Worm (Caenorhabditis elegans) whole organism, early embryonic: ENCODE measurements around the gene T01D3.6.

Source experiments
- B0310.2 ChIP-seq: sonication (generic microtip); optimal IDR thresholded peaks from 2 replicates; lab custom pipeline; 2016; ENCODE audit warnings: mild to moderate bottlenecking, missing genetic modification characterization, missing compliant biosample characterization
- F13C5.2 ChIP-seq: sonication (generic microtip); optimal IDR thresholded peaks from 2 replicates; lab custom pipeline; 2017; ENCODE audit warnings: mild to moderate bottlenecking, missing genetic modification characterization, inconsistent platforms, missing compliant biosample characterization
- aly-1 ChIP-seq: sonication (generic microtip); optimal IDR thresholded peaks from 2 replicates; lab custom pipeline; 2016; ENCODE audit warnings: missing genetic modification characterization, missing compliant biosample characterization
- ama-1 ChIP-seq: fragments of 150-350 bp; optimal IDR thresholded peaks from 2 replicates; lab custom pipeline; 2014
- ceh-13 ChIP-seq: fragments of 200-800 bp; sonication (Bioruptor generic); optimal IDR thresholded peaks from 2 replicates; lab custom pipeline; 2018; ENCODE audit warnings: mild to moderate bottlenecking, missing genetic modification characterization, missing compliant biosample characterization
- ceh-36 ChIP-seq: sonication (generic microtip); optimal IDR thresholded peaks from 2 replicates; lab custom pipeline; 2016; ENCODE audit warnings: missing genetic modification characterization, inconsistent platforms, missing compliant biosample characterization
- ets-7 ChIP-seq: sonication (generic microtip); optimal IDR thresholded peaks from 2 replicates; lab custom pipeline; 2016; ENCODE audit warnings: missing genotype, missing genetic modification characterization, missing compliant biosample characterization
- flt-1 ChIP-seq: fragments of 200-800 bp; sonication (Bioruptor generic); IDR thresholded peaks from 2 replicates; pipeline ENCODE4 v1.3.6; 2022; ENCODE audit warnings: missing genetic modification characterization, missing compliant biosample characterization
- hmbx-1 ChIP-seq: sonication (generic microtip); optimal IDR thresholded peaks from 2 replicates; lab custom pipeline; 2016; ENCODE audit warnings: mild to moderate bottlenecking, missing genetic modification characterization, missing compliant biosample characterization
- hmg-4 ChIP-seq: fragments of 200-800 bp; sonication (Bioruptor generic); optimal IDR thresholded peaks from 2 replicates; lab custom pipeline; 2018; ENCODE audit warnings: mild to moderate bottlenecking, missing genetic modification characterization, missing compliant biosample characterization
- hnd-1 ChIP-seq: sonication (generic microtip); optimal IDR thresholded peaks from 2 replicates; lab custom pipeline; 2016; ENCODE audit warnings: missing genetic modification characterization, missing compliant biosample characterization
- pes-1 ChIP-seq: fragments of 200-800 bp; sonication (Bioruptor generic); IDR thresholded peaks from 2 replicates; pipeline ENCODE4 v1.3.6; 2022; ENCODE audit warnings: missing genetic modification reagents, missing genetic modification characterization, missing compliant biosample characterization
- scrt-1 ChIP-seq: fragments of 200-800 bp; sonication (Bioruptor generic); IDR thresholded peaks from 2 replicates; pipeline ENCODE4 v1.3.6; 2022; ENCODE audit warnings: missing genetic modification characterization, missing compliant biosample characterization
- sea-1 ChIP-seq: fragments of 200-800 bp; sonication (Bioruptor generic); conservative IDR thresholded peaks from 2 replicates; pipeline ENCODE4 v1.3.6; 2022; ENCODE audit warnings: missing genetic modification characterization, missing compliant biosample characterization
- tbx-11 ChIP-seq: fragments of 200-800 bp; sonication (Bioruptor generic); IDR thresholded peaks from 2 replicates; pipeline ENCODE4 v1.3.6; 2022; ENCODE audit warnings: missing genetic modification characterization, missing compliant biosample characterization
- tbx-37 ChIP-seq: fragments of 200-800 bp; sonication (Bioruptor generic); conservative IDR thresholded peaks from 2 replicates; pipeline ENCODE4 v1.3.6; 2022; ENCODE audit warnings: missing genetic modification reagents, missing genetic modification characterization, missing compliant biosample characterization
- tra-4 ChIP-seq: sonication (generic microtip); optimal IDR thresholded peaks from 2 replicates; lab custom pipeline; 2017; ENCODE audit warnings: missing genetic modification characterization, missing compliant biosample characterization

The T01D3.6 gene

ce11 chrV:13687504-13687903 is 29.1 kb upstream of the T01D3.6 start:
- no peak for TF ChIP-seq ceh-36 (tag; lab: Kevin White, UChicago)
- TF ChIP-seq hmg-4 = no peak
- no peak for TF ChIP-seq tbx-11 (GFP tag; lab: Robert Waterston, UW)
- no peak for TF ChIP-seq F13C5.2 (tag; lab: Kevin White, UChicago)
- no peak for TF ChIP-seq flt-1 (GFP tag; lab: Robert Waterston, UW)
- no peak for TF ChIP-seq aly-1 (tag; lab: Kevin White, UChicago)
- TF ChIP-seq B0310.2 (tag; lab: Kevin White, UChicago) = no peak
- no peak for TF ChIP-seq ets-7 (tag; lab: Kevin White, UChicago)
- no peak for TF ChIP-seq tra-4 (tag; lab: Kevin White, UChicago)
- TF ChIP-seq sea-1 (GFP tag; lab: Robert Waterston, UW) = no peak
- no peak for TF ChIP-seq tbx-37 (GFP tag; lab: Robert Waterston, UW)
- no peak for TF ChIP-seq scrt-1

DNA sequence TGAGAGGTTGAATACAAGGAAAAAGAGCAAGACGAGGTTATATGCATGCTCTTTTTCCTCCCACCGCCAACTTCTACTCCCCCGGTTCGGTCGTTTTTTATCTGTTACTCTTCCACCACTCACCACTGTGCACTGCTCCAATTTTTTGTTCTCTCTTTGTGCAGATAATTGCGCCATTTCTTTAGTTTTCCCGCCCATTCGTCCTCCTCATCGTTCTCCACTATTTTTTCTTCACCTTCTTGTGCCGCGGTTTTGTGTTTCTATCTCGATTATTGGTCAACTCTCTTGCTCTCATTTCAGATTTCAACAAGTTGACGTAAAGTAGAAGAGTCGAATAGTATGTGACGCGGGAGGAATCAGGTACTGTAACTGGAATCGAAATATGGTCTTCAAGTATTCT is 27.0 kb upstream of the T01D3.6 start, which contains the start of gene T01D3.1:
TSS of gene T01D3.1 (plus strand) at position 301 of the 400 bp plus-strand sequence.
- no peak for TF ChIP-seq B0310.2 (tag; lab: Kevin White, UChicago)
- TF ChIP-seq hnd-1 (tag; lab: Kevin White, UChicago) = no peak
- no peak for TF ChIP-seq sea-1 (GFP tag; lab: Robert Waterston, UW)
- no peak for TF ChIP-seq hmbx-1 (tag; lab: Kevin White, UChicago)
- TF ChIP-seq F13C5.2 (tag; lab: Kevin White, UChicago) = no peak
- TF ChIP-seq ama-1 = no peak
- no peak for TF ChIP-seq tbx-11 (GFP tag; lab: Robert Waterston, UW)
- no peak for TF ChIP-seq scrt-1
- TF ChIP-seq ceh-36 (tag; lab: Kevin White, UChicago) = no peak
- no peak for TF ChIP-seq aly-1 (tag; lab: Kevin White, UChicago)
- no peak for TF ChIP-seq flt-1 (GFP tag; lab: Robert Waterston, UW)
- TF ChIP-seq tbx-37 (GFP tag; lab: Robert Waterston, UW) = no peak
- TF ChIP-seq ets-7 (tag; lab: Kevin White, UChicago) = no peak
- no peak for TF ChIP-seq tra-4 (tag; lab: Kevin White, UChicago)
- TF ChIP-seq pes-1 (GFP tag; lab: Robert Waterston, UW) = no peak
- TF ChIP-seq ceh-13 (GFP tag; lab: Kevin White, UChicago) = no peak
- TF ChIP-seq hmg-4 = no peak

DNA sequence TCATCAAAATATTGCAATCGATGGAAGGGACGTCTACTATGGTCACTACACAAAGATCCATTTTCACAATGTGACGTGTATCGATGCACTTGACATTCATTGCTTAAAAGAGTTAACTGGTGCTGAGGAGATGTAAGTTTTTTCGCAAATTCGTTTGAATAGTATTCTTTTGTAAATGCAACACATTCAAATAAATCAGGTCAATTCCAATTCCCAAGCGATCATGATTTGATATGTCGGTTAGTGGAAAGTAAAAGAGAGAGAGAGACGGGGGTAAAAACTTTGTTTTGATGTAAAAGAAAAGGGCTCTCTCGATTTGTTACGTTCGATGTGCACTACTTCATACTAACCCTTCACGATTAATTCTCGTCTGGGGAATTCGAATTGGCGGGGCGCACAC is 26.3 kb upstream of the T01D3.6 start:
- TF ChIP-seq aly-1 (tag; lab: Kevin White, UChicago) (no peak), hmbx-1 (tag; lab: Kevin White, UChicago) (no peak), sea-1 (GFP tag; lab: Robert Waterston, UW) (no peak), ceh-13 (GFP tag; lab: Kevin White, UChicago) (no peak), B0310.2 (tag; lab: Kevin White, UChicago) (no peak), pes-1 (GFP tag; lab: Robert Waterston, UW) (no peak), ceh-36 (tag; lab: Kevin White, UChicago) (no peak), scrt-1 (no peak), ama-1 (no peak), ets-7 (tag; lab: Kevin White, UChicago) (no peak), tra-4 (tag; lab: Kevin White, UChicago) (no peak), hnd-1 (tag; lab: Kevin White, UChicago) (no peak), tbx-11 (GFP tag; lab: Robert Waterston, UW) (no peak), tbx-37 (GFP tag; lab: Robert Waterston, UW) (no peak), flt-1 (GFP tag; lab: Robert Waterston, UW) (no peak), hmg-4 (no peak), F13C5.2 (tag; lab: Kevin White, UChicago) (no peak)

ce11 chrV:13694103-13694502 is 22.5 kb upstream of the T01D3.6 start:
- TF ChIP-seq scrt-1 = no peak
- no peak for TF ChIP-seq hmg-4
- TF ChIP-seq hnd-1 (tag; lab: Kevin White, UChicago) = no peak
- no peak for TF ChIP-seq B0310.2 (tag; lab: Kevin White, UChicago)
- TF ChIP-seq tbx-11 (GFP tag; lab: Robert Waterston, UW) = no peak
- no peak for TF ChIP-seq aly-1 (tag; lab: Kevin White, UChicago)
- no peak for TF ChIP-seq hmbx-1 (tag; lab: Kevin White, UChicago)
- no peak for TF ChIP-seq sea-1 (GFP tag; lab: Robert Waterston, UW)
- no peak for TF ChIP-seq ceh-36 (tag; lab: Kevin White, UChicago)
- no peak for TF ChIP-seq F13C5.2 (tag; lab: Kevin White, UChicago)
- no peak for TF ChIP-seq ama-1
- no peak for TF ChIP-seq flt-1 (GFP tag; lab: Robert Waterston, UW)
- TF ChIP-seq tra-4 (tag; lab: Kevin White, UChicago) = no peak

ce11 chrV:13703960-13704359 is 12.7 kb upstream of the T01D3.6 start, which contains the start of gene T01D3.3:
Gene T01D3.3 (plus strand): TSS chrV:13704271.
- TF ChIP-seq ceh-36 (tag; lab: Kevin White, UChicago) (peak; percentile 10), aly-1 (tag; lab: Kevin White, UChicago) (no peak), pes-1 (GFP tag; lab: Robert Waterston, UW) (no peak), hnd-1 (tag; lab: Kevin White, UChicago) (no peak), F13C5.2 (tag; lab: Kevin White, UChicago) (no peak)

ce11 chrV:13707295-13707694 is 9.3 kb upstream of the T01D3.6 start, which contains the start of gene hlh-34:
Gene hlh-34 (minus strand): TSS chrV:13707395.
- TF ChIP-seq F13C5.2 (tag; lab: Kevin White, UChicago) (no peak), hmg-4 (no peak), ceh-13 (GFP tag; lab: Kevin White, UChicago) (no peak), tra-4 (tag; lab: Kevin White, UChicago) (no peak), aly-1 (tag; lab: Kevin White, UChicago) (no peak), scrt-1 (no peak), flt-1 (GFP tag; lab: Robert Waterston, UW) (no peak), pes-1 (GFP tag; lab: Robert Waterston, UW) (no peak), B0310.2 (tag; lab: Kevin White, UChicago) (no peak), sea-1 (GFP tag; lab: Robert Waterston, UW) (no peak), hmbx-1 (tag; lab: Kevin White, UChicago) (no peak)

DNA sequence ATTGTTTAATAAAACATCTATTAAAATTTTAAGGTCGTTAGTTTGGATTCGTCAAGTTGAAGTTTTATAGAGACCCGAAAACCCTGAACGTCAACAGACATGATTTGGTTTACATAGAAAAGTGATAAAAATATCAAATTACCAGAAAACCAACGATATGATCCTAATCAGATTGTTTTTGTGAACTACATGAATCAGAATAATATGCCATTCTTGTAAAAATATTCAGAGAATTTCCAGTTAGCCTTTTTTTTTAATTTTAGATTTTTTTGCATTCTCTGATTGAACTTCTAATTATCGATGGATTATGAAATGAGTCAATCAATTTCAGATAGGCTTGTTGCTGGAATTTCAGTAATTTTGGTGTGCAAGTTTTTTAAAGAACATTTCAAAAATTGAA is 5.6 kb upstream of the T01D3.6 start, which contains the start of gene srx-96:
TSS of gene srx-96 (plus strand) at position 301 of the 400 bp plus-strand sequence.
- TF ChIP-seq ets-7 (tag; lab: Kevin White, UChicago) = no peak
- TF ChIP-seq ceh-36 (tag; lab: Kevin White, UChicago) = no peak
- TF ChIP-seq flt-1 (GFP tag; lab: Robert Waterston, UW) = no peak
- no peak for TF ChIP-seq ama-1
